Fruit fly (Drosophila melanogaster) whole organism, larva: ENCODE measurements around the gene Ref1.

Source experiments
- noc ChIP-seq: fragments of 200-800 bp; sonication (Bioruptor generic); optimal IDR thresholded peaks from 3 replicates; lab custom pipeline; 2019; ENCODE audit warnings: missing biosample characterization, mild to moderate bottlenecking, missing genetic modification characterization, moderate library complexity

Ref1 gene

DNA sequence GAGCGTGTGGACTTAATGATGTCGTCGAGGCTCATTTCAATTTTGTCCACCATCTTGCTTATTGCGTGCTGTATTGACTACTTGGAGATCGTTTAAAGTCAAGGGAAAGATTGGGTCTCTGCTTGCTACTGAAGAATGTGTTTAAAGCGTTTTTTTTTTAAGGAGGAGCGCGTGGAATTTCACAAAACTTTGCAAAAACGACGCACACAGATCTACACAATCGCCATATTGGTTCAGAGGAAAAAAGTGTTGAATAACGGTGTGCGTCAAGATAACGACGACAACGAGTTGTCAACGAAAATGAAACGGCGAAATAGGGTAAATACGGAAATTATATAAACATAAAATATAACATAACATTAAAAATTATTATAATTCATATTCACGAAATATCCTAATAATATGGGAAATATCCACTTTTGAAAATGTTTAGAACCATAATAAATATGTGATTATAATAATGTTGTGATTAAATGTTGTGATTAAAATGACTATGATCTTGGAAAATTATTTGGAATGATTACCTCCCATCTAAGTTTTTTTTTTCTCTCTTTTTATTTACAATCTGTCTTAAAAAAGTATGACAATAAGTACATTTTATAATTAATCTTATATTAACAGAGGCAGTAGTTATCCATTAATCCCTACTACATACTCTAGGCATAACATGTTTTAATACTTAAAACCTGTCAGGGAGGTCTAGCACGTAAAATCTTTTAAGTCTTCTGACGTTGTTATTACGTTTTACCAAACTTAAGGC, at the start of gene Ref1:
Gene Ref1, minus strand, starts transcription at position 231 of the 760 bp plus-strand sequence.
- no peak for TF ChIP-seq noc (tag; lab: Kevin White, UChicago)

DNA sequence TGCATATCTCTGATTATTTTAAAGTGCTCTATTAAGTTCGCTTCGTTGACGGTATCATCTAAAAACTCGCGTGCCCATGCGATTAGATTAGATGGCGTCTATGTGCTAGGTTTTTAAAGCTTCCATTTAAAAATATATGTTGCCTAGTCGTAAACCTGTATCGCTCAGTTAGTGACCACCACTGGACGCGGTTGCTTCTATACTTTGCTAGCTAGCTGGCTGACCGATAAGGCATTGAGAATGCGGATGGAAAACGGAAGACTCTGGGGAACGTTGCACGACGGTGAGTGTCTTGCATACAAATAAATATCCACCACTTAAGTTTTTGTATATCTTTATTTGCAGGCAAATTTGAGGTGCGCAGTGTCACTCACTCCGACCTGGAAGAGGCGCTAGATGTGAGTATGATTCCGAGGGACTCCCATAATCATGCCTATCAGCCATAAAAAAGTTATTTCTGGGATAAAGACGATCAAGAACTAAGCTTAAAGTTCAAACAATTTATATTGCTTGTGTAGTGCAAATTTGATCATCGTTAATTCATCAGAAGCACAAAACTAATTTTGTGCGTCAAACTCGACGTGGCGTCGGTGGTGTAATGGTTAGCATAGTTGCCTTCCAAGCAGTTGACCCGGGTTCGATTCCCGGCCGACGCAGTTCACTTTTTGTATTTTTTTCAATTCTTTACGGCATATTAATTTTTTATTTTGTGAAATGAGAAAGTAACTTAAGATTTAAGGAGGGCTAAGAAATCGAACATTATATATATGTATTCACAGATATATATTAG, 49.3 kb upstream of the Ref1 start, which contains the start of gene CG31248:
Gene CG31248, plus strand, starts transcription at position 41 of the 790 bp plus-strand sequence.
- peak; percentile 80 for TF ChIP-seq noc (tag; lab: Kevin White, UChicago)

DNA sequence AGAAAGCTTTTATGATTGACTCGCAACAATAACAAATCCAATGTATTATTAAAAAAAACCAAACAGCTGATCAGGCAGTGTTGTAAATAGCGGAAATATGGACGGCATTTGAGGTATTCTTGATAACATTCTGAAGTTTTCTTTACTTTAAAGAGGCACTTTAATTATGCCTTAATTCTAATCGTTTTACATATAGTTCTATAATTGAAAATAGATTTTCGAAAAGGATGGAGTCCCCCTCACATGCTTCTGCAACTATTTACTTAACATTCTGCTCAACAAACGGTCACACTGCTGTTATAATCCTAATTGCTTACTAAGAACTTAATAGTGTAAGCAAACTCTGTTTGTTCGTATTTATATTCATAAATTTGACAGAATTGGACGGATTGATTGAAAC, 47.8 kb upstream of the Ref1 start, which contains the start of gene CG10068:
Gene CG10068, minus strand, starts transcription at position 62 of the 400 bp plus-strand sequence.
- peak; percentile 84 for TF ChIP-seq noc (tag; lab: Kevin White, UChicago)

DNA sequence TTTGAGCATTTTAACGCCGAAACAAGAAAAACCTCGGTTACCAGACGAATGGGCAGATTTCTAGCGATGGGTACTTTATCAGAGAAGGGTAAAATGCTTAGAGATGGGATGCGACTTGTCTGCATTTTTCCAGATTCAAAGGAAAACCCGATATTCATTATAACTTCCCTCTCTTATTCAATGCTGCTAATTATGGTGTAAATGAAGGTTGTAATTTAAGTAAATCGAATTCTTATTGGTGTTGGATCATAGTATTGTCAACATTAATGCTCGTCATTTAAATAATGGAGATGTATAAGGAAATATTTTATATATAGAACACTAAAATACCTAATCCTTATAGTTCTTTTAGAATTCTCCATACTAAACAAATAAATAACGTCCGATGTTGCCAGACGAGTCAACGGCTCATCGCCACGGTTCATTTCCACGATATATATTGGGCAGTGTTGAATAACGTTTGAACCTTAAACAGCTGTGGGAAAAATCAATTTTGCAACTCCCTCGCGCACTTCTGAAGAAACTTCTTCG, 44.0 kb upstream of the Ref1 start, which contains the start of the genes Alh and CG10098:
Gene Alh, minus strand, starts transcription at position 77 of the 531 bp plus-strand sequence.
Gene CG10098, plus strand, starts transcription at position 440 of the 531 bp plus-strand sequence.
- peak; percentile 75 for TF ChIP-seq noc (tag; lab: Kevin White, UChicago)

DNA sequence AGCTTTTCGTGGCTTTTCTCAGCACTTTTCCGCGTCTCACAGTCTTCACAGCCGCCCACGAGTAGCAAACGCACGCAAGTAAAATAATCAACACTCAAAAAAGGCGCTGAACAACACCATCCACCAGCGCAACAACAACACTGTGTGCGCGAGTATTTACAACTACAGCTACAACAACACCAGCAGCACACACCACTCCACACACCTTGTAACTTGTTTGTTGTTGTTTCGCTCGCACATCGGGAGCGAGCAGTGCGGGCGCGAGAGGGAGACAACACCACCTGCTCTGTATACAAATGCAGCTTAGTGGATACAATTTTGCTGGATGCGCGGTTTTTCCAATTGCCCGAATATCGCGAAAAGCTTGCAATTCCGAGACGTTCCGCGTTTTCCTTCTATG, 43.5 kb upstream of the Ref1 start:
- no peak for TF ChIP-seq noc (tag; lab: Kevin White, UChicago)

DNA sequence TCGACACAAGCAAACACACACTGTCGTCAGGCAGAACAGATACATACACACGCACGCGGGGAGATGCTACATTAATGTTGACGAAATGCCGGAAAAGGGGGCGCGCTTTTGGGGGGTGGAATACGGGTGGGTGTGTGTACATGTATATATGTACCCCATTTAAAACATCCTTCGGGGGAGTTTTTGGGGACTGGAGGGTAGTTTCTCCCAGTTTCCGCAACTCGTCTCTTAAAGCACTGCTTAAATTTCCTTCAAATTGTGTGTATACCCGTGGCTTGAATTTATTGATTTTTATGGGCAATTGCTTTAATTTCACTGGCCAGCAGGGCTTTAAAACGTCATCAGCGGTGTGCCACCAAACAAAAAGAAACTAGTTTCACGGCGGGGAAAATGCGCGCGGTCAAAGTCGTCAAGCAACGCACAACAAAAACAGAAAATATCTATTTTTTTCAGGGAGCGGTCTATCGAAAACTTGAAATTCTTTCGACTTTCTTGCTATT, 42.9 kb upstream of the Ref1 start:
- TF ChIP-seq noc (tag; lab: Kevin White, UChicago): no peak

DNA sequence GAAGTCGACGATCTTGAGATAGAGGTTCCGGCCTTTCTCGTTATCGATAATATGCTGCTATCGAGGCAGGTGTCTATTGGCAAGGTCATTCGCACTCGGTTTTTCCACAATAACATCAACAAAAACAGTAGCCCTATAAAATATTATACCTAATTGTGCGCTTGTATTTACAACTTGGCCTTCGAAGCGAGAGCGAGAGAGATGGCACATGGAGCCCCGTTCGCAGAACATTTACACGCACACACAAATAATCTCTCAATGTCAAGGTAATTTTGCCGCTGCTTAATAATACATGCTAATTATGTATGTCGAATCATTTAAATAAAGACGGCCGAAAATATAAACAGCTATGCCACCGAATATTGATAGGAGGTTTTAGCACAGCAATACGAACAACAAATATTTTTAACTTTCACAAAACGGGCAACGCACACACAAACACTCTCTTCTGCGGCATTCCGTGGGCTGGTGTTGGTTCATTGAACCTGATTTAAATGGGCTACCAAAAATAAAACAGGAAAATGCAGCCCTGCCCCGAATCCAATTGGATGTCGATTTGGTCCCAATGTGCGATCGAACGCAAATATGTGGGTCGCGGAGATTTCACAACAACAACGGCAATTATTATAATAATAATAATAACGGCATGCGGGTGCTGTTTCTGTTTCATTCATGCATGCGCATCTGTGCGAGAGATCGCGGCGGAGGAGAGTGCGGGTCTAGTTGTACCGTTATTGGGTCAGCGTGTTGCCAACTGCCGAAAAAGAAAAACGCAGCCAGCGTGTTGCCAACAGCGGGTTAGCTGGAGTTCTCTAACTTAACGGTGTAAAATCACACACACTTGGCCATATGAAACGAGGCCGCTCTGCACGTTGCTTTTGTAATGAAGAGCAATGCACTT, 42.2 kb upstream of the Ref1 start:
- TF ChIP-seq noc (tag; lab: Kevin White, UChicago): no peak

- no peak for TF ChIP-seq noc (tag; lab: Kevin White, UChicago)
Measured at dm6 chr3R:7117590-7117989, 37.4 kb upstream of the Ref1 start, which contains the start of gene Mlp84B. Gene Mlp84B (minus strand): TSS chr3R:7117732.

dm6 chr3R:7116511-7116910, 36.3 kb upstream of the Ref1 start:
- TF ChIP-seq noc (tag; lab: Kevin White, UChicago): no peak

DNA sequence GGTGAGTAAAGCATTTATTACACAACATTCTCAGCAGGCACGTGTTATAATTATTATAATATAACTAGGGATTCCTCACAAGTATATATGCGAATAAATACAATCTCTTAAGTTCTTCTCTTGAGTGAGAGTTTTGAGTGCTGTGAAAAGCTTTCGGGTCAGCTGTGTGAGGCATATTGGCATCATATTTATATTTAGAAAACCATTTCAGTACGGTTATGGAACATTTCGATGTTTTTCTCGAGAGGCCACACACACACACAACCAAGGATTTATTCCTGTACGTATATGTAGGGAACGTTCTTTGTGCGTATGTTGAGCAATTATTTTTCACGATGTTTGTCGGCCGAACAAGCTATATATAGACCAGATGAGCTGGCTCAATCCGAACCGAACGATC, 32.8 kb upstream of the Ref1 start:
- TF ChIP-seq noc (tag; lab: Kevin White, UChicago): no peak

DNA sequence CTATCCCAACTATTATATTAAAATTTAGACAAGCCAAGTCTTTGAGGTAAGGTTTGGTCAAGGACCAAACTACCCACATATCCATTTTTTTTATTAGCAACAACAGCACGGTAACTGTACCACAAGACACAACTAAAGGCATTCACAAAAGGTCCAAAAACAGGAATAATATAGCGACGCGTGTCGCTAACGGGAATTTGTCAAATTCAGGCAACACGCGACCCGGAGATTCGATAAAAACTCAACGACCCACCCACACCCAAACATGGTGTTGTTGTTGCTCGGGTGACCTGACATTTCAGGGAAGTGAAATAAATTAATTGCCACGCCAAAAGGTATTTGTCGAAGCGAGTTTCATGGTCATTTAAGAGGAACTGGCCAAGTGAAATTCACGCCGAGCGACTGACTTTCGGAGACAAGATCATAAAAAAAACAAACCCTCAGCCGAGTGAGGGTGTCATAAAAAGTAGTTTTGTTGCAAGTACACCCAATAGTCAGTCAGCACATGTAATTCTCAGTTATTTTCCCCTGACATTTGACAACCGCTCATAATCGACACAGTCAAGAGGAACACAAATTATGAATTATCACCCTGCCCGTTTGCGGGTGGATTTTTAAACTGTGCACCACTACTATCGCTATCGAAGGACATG, 31.1 kb upstream of the Ref1 start:
- no peak for TF ChIP-seq noc (tag; lab: Kevin White, UChicago)

- no peak for TF ChIP-seq noc (tag; lab: Kevin White, UChicago)
Measured at dm6 chr3R:7109760-7110303, 29.6 kb upstream of the Ref1 start.

dm6 chr3R:7108589-7109312, 28.6 kb upstream of the Ref1 start:
- peak; percentile 5 for TF ChIP-seq noc (tag; lab: Kevin White, UChicago)
